Worm (Caenorhabditis elegans) whole organism, L3 larva: ENCODE results near the gene F46F5.5.

ENCODE experiments used
- R02D3.7 ChIP-seq: fragments of 150-350 bp; optimal IDR thresholded peaks from 2 replicates; lab custom pipeline; 2014; ENCODE audit warnings: missing biosample characterization, missing genetic modification characterization
- ZK546.5 ChIP-seq: sonication (generic microtip); optimal IDR thresholded peaks from 2 replicates; lab custom pipeline; 2017; ENCODE audit warnings: missing biosample characterization, missing genetic modification characterization
- aly-2 ChIP-seq: fragments of 150-350 bp; optimal IDR thresholded peaks from 2 replicates; lab custom pipeline; 2014; ENCODE audit warnings: missing biosample characterization, missing genetic modification characterization
- ama-1 ChIP-seq: fragments of 150-350 bp; optimal IDR thresholded peaks from 2 replicates; lab custom pipeline; 2018
- ceh-16 ChIP-seq: sonication (generic microtip); optimal IDR thresholded peaks from 2 replicates; lab custom pipeline; 2017; ENCODE audit warnings: missing biosample characterization, missing genetic modification characterization
- ceh-9 ChIP-seq: sonication (generic microtip); optimal IDR thresholded peaks from 2 replicates; lab custom pipeline; 2018; ENCODE audit warnings: missing biosample characterization, missing genetic modification characterization
- daf-12 ChIP-seq: fragments of 150-350 bp; optimal IDR thresholded peaks from 2 replicates; lab custom pipeline; 2014; ENCODE audit warnings: missing biosample characterization, missing genetic modification reagents, missing genetic modification characterization
- egl-5 ChIP-seq: fragments of 150-350 bp; optimal IDR thresholded peaks from 2 replicates; lab custom pipeline; 2017; ENCODE audit warnings: missing biosample characterization, missing genetic modification reagents, missing genetic modification characterization, inconsistent platforms
- elt-3 ChIP-seq, 3 experiments: fragments of 150-350 bp in 1 of 3; sonication (generic microtip) in 2 of 3; optimal IDR thresholded peaks; 2 replicates in 2 of 3; 4 replicates in 1 of 3; lab custom pipeline; 2014 to 2017; ENCODE audit warnings: missing biosample characterization in 3 of 3, missing genetic modification characterization in 3 of 3
- eor-1 ChIP-seq, 2 experiments: fragments of 150-350 bp; optimal IDR thresholded peaks; 2 replicates each; lab custom pipeline; 2014 to 2018; ENCODE audit warnings: missing biosample characterization in 2 of 2, missing genetic modification characterization in 2 of 2
- fkh-10 ChIP-seq: sonication (generic microtip); optimal IDR thresholded peaks from 2 replicates; lab custom pipeline; 2017; ENCODE audit warnings: missing biosample characterization, missing genetic modification reagents, missing genetic modification characterization
- hmg-11 ChIP-seq: sonication (generic microtip); optimal IDR thresholded peaks from 2 replicates; lab custom pipeline; 2016; ENCODE audit warnings: missing genetic modification characterization, missing compliant biosample characterization
- lin-15B ChIP-seq: fragments of 150-350 bp; optimal IDR thresholded peaks from 2 replicates; lab custom pipeline; 2014; ENCODE audit warnings: missing biosample characterization, missing genetic modification characterization
- lin-39 ChIP-seq: fragments of 150-350 bp; optimal IDR thresholded peaks from 2 replicates; lab custom pipeline; 2018; ENCODE audit warnings: missing biosample characterization, missing genetic modification reagents, missing genetic modification characterization
- mdl-1 ChIP-seq: fragments of 150-350 bp; optimal IDR thresholded peaks from 2 replicates; lab custom pipeline; 2014; ENCODE audit warnings: missing biosample characterization, missing genetic modification characterization
- nfya-1 ChIP-seq: sonication (generic microtip); optimal IDR thresholded peaks from 2 replicates; lab custom pipeline; 2017; ENCODE audit warnings: missing genetic modification characterization, mild to moderate bottlenecking, missing compliant biosample characterization, antibody characterized with exemption, moderate library complexity; ENCODE audit not compliant: insufficient read depth
- nhr-11 ChIP-seq: fragments of 150-350 bp; optimal IDR thresholded peaks from 2 replicates; lab custom pipeline; 2014; ENCODE audit warnings: missing biosample characterization, missing genetic modification characterization
- nhr-23 ChIP-seq: fragments of 150-350 bp; optimal IDR thresholded peaks from 2 replicates; lab custom pipeline; 2014; ENCODE audit warnings: missing biosample characterization, missing genetic modification reagents, missing genetic modification characterization
- nhr-237 ChIP-seq: fragments of 150-350 bp; optimal IDR thresholded peaks from 2 replicates; lab custom pipeline; 2014; ENCODE audit warnings: missing biosample characterization, missing genetic modification characterization
- nhr-25 ChIP-seq: sonication (generic microtip); optimal IDR thresholded peaks from 2 replicates; lab custom pipeline; 2017; ENCODE audit warnings: missing biosample characterization, missing genetic modification characterization
- nhr-28 ChIP-seq: fragments of 150-350 bp; optimal IDR thresholded peaks from 2 replicates; lab custom pipeline; 2014; ENCODE audit warnings: missing biosample characterization, missing genetic modification characterization
- nhr-43 ChIP-seq: sonication (generic microtip); optimal IDR thresholded peaks from 2 replicates; lab custom pipeline; 2016; ENCODE audit warnings: mild to moderate bottlenecking, missing genetic modification characterization, missing compliant biosample characterization; ENCODE audit not compliant: poor library complexity, severe bottlenecking
- nhr-67 ChIP-seq: fragments of 150-350 bp; optimal IDR thresholded peaks from 2 replicates; lab custom pipeline; 2014; ENCODE audit warnings: missing biosample characterization, missing genetic modification characterization
- nhr-76 ChIP-seq: fragments of 150-350 bp; sonication (generic microtip); optimal IDR thresholded peaks from 5 replicates; lab custom pipeline; 2014; ENCODE audit warnings: missing biosample characterization, missing genetic modification characterization
- nhr-77 ChIP-seq: fragments of 150-350 bp; optimal IDR thresholded peaks from 2 replicates; lab custom pipeline; 2014; ENCODE audit warnings: missing biosample characterization, missing genetic modification characterization
- pha-4 ChIP-seq: fragments of 150-350 bp; optimal IDR thresholded peaks from 2 replicates; lab custom pipeline; 2014; ENCODE audit warnings: missing biosample characterization, missing genetic modification reagents, missing genetic modification characterization
- pqm-1 ChIP-seq: fragments of 150-350 bp; optimal IDR thresholded peaks from 2 replicates; lab custom pipeline; 2017; ENCODE audit warnings: missing biosample characterization, missing genetic modification characterization, inconsistent platforms
- sea-2 ChIP-seq: fragments of 150-350 bp; sonication (generic microtip); optimal IDR thresholded peaks from 4 replicates; lab custom pipeline; 2014; ENCODE audit warnings: missing biosample characterization, missing genetic modification reagents, missing genetic modification characterization
- skn-1 ChIP-seq: fragments of 150-350 bp; optimal IDR thresholded peaks from 2 replicates; lab custom pipeline; 2014; ENCODE audit warnings: missing biosample characterization, missing genetic modification characterization
- snpc-4 ChIP-seq: fragments of 150-350 bp; optimal IDR thresholded peaks from 2 replicates; lab custom pipeline; 2014; ENCODE audit warnings: missing biosample characterization, missing genetic modification characterization
- unc-39 ChIP-seq: sonication (generic microtip); optimal IDR thresholded peaks from 4 replicates; lab custom pipeline; 2017; ENCODE audit warnings: missing biosample characterization, missing genetic modification characterization
- unc-62 ChIP-seq: fragments of 150-350 bp; sonication (generic microtip); optimal IDR thresholded peaks from 4 replicates; lab custom pipeline; 2014; ENCODE audit warnings: missing biosample characterization, missing genetic modification reagents, missing genetic modification characterization
- ztf-4 ChIP-seq: fragments of 150-350 bp; optimal IDR thresholded peaks from 2 replicates; lab custom pipeline; 2014; ENCODE audit warnings: missing biosample characterization, missing genetic modification characterization

The F46F5.5 gene

ce11 chrII:796916-797315 is 15.9 kb downstream of the F46F5.5 start:
- TF ChIP-seq sea-2 (no peak), ztf-4 (tag; lab: Kevin White, UChicago) (no peak), unc-62 (GFP tag; lab: Kevin White, UChicago) (no peak), pha-4 (tag; lab: Kevin White, UChicago) (no peak), hmg-11 (no peak), ama-1 (no peak), R02D3.7 (tag; lab: Kevin White, UChicago) (no peak), nfya-1 (tag; lab: Kevin White, UChicago) (no peak), ZK546.5 (tag; lab: Kevin White, UChicago) (no peak), unc-39 (no peak), fkh-10 (GFP tag; lab: Kevin White, UChicago) (no peak), nhr-67 (tag; lab: Kevin White, UChicago) (no peak), ceh-16 (tag; lab: Kevin White, UChicago) (no peak), eor-1 (tag; optimal IDR thresholded peaks at IDR 0.05; lab: Kevin White, UChicago) (no peak), nhr-43 (tag; lab: Kevin White, UChicago) (no peak), nhr-28 (tag; lab: Kevin White, UChicago) (no peak), lin-15B (tag; lab: Kevin White, UChicago) (no peak), lin-39 (tag; lab: Kevin White, UChicago) (no peak), pqm-1 (tag; lab: Kevin White, UChicago) (no peak), ceh-9 (tag; lab: Kevin White, UChicago) (no peak)

ce11 chrII:791828-792227 is 21.0 kb downstream of the F46F5.5 start, which contains the start of gene F46F5.1:
Gene F46F5.1 (minus strand): TSS chrII:791928.
- TF ChIP-seq hmg-11 (no peak), ZK546.5 (tag; lab: Kevin White, UChicago) (no peak), nhr-25 (tag; lab: Kevin White, UChicago) (no peak), nhr-237 (tag; lab: Kevin White, UChicago) (no peak), nhr-43 (tag; lab: Kevin White, UChicago) (no peak), nhr-76 (tag; lab: Kevin White, UChicago) (no peak), nhr-77 (no peak), lin-39 (tag; lab: Kevin White, UChicago) (no peak), snpc-4 (tag; lab: Kevin White, UChicago) (no peak), nhr-11 (tag; lab: Kevin White, UChicago) (no peak), unc-39 (no peak)
- TF ChIP-seq, all 47 proteins: peak for 0

- no peak for TF ChIP-seq pqm-1 (tag; lab: Kevin White, UChicago)
- TF ChIP-seq ceh-9 (tag; lab: Kevin White, UChicago), result no peak
- no peak for TF ChIP-seq aly-2 (tag; lab: Kevin White, UChicago)
- TF ChIP-seq mdl-1 (tag; lab: Kevin White, UChicago), result no peak
- TF ChIP-seq lin-15B (tag; lab: Kevin White, UChicago), result no peak
- TF ChIP-seq skn-1 (tag; lab: Kevin White, UChicago), result no peak
- no peak for TF ChIP-seq egl-5 (tag; lab: Kevin White, UChicago)
- no peak for TF ChIP-seq nhr-28 (tag; lab: Kevin White, UChicago)
- TF ChIP-seq ZK546.5 (tag; lab: Kevin White, UChicago), result no peak
- TF ChIP-seq ztf-4 (tag; lab: Kevin White, UChicago), result no peak
Measured at ce11 chrII:788139-788538, 24.7 kb downstream of the F46F5.5 start, which contains the start of gene F46F5.15. Gene F46F5.15 (plus strand): TSS chrII:788439.

- TF ChIP-seq mdl-1 (tag; lab: Kevin White, UChicago) (no peak), lin-39 (tag; lab: Kevin White, UChicago) (no peak), daf-12 (no peak), nhr-77 (no peak)
Measured at ce11 chrII:786938-787337, 25.9 kb downstream of the F46F5.5 start, which contains the start of gene F46F5.16. Gene F46F5.16 (plus strand): TSS chrII:787238.

ce11 chrII:783532-783931 is 29.3 kb downstream of the F46F5.5 start, which contains the start of gene Y39F10A.6:
Gene Y39F10A.6 (minus strand): TSS chrII:783632.
- TF ChIP-seq ceh-9 (tag; lab: Kevin White, UChicago), result no peak
- TF ChIP-seq nhr-76 (tag; lab: Kevin White, UChicago), result no peak
- no peak for TF ChIP-seq elt-3 (tag; optimal IDR thresholded peaks at IDR 0.05; lab: Kevin White, UChicago)
- no peak for TF ChIP-seq nhr-23 (tag; lab: Kevin White, UChicago)
- TF ChIP-seq nhr-237 (tag; lab: Kevin White, UChicago), result no peak
